Worm (Caenorhabditis elegans) whole organism, L4/young adult: Measurements from ENCODE around the gene ceh-49.

Experiments used
- dao-5 ChIP-seq: sonication (generic microtip); optimal IDR thresholded peaks from 2 replicates; lab custom pipeline; 2016; ENCODE audit warnings: missing genotype, missing genetic modification characterization, moderate library complexity, missing compliant biosample characterization
- him-1 ChIP-seq: sonication (generic microtip); optimal IDR thresholded peaks from 2 replicates; lab custom pipeline; 2016; ENCODE audit warnings: missing genotype, missing genetic modification reagents, missing genetic modification characterization, missing compliant biosample characterization

DNA sequence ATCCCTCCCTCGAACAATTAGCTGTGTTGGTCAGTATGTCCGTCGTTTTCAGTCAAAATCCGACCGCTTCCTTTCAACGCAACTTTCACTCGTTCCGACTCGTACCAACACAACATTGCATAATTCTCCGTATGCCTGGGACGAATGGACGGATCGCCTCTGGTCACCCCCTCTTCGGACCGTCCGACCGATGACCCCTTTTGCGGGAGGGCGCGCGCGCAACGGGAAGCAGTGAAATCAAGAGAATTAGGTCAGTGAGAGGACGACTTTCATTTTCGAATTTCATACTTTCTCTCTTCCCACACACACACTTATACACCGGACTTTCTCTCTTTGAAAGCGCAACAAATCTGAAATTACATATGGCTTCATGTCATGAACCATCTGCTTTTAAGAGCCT is 14.6 kb downstream of the ceh-49 start, which contains the start of gene atf-8:
- TF ChIP-seq dao-5 (tag; lab: Kevin White, UChicago) (no peak), him-1 (tag; lab: Kevin White, UChicago) (no peak)
